Worm (Caenorhabditis elegans): ENCODE data around the gene srw-141.
"Not testable (repeated sequence)": the region's sequence is repeated elsewhere in the genome, so short reads cannot be mapped to it uniquely, and the experiment has no call there.

The srw-141 gene

DNA sequence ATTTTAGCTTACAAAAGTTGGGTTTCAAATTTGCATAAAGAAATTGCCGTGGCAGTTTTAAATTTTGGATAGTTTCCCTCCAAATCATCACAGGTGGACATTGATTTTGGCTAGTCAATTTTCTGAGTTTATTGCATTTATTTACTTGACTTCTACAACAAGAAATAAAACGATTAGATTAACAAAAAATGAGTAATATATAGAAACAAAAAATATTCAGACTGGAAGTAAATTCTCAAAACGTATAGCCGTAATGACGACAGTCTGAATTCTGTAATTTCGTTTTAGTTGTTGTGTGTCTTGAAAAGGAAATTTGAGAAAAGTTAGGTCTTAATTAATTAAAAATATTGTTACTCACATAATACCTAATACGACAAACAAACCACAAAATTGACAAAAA, at the start of gene srw-141:
srw-141 (minus strand) TSS at position 101 of the 400 bp plus-strand sequence.
- TF ChIP-seq unc-62 (GFP tag; optimal IDR thresholded peaks at IDR 0.05) = no peak

DNA sequence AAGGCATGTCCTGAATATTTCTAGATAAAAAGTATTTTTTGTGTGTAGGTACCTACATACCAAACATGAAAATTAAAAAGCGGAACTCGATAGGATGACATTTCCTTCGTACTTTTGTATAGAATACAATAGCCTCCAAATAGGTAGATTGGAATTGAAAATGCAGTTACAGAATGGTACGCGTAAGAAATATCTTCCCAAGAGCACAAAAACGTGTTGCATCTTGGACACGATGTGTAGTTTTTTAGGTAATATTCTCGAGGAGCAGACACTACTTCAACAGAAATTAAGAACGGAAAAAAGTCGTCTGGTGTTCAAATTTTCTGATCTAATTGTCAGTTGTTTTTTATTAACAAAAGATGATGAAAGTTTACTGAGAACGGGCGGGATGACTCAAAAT, 49.0 kb upstream of the srw-141 start, which contains the start of gene srh-85:
srh-85 (minus strand) TSS at position 101 of the 400 bp plus-strand sequence.
- TF ChIP-seq unc-62 (GFP tag; optimal IDR thresholded peaks at IDR 0.05) = no peak

DNA sequence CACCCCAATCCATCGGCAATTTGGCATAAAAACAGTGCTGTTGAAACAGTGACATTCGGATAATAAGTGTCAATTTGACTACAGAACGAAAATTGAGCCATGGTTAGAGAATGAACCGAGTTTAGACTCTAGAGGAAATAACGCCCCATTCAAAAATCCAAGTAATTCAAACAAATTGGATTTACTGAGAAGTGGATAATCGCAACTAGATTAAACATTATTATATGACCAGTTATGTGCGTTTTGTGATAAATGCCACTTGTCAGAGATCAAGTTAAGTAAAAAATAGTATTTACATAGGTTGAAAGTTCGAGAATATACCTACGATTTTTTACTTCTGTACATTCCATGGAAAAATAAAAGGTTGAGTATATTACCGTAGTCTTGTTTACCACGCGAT, 46.9 kb upstream of the srw-141 start, which contains the start of gene srw-139:
srw-139 (minus strand) TSS at position 101 of the 400 bp plus-strand sequence.
- TF ChIP-seq unc-62 (GFP tag; optimal IDR thresholded peaks at IDR 0.05) = no peak

DNA sequence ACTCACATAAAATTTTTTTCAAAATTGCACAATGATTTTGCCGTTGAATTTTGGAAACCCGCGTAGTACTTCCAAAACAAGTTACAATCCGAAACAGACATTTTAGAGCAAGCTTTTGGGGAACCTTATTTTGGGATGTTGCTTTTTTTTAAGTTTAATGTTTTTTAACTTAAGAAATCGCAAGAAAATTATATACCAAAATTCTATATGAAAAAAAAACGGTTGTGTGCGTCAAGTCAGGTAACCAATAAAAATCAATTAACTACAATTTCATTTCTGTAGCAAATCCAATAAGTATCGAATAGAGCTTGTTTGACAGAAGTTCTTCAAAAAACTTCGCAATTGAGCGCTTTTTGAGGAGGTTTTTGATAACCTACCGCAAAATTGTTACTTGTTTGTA, 45.0 kb upstream of the srw-141 start, which contains the start of gene srw-117:
srw-117 (minus strand) TSS at position 101 of the 400 bp plus-strand sequence.
- TF ChIP-seq unc-62 (GFP tag; optimal IDR thresholded peaks at IDR 0.05) = no peak

DNA sequence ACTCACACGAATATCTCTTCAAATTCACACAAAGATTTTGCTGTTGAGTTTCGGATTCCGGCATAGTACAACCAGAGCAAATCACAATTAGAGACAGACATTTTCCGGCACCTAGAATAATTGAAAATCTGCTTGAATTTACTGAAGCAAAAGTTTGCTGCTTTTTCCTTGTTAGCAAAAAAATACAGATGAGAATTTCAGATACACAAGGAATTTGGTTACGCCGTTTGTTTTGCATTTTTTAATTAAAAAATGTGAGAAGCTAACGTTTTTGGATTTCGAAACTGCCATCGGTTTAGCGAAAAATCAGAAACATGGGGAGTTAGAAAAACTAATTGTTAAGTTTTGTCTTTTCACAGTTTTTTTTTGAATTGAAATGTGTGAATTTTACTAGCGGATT, 41.6 kb upstream of the srw-141 start, which contains the start of gene srw-118:
srw-118 (minus strand) TSS at position 101 of the 400 bp plus-strand sequence.
- TF ChIP-seq unc-62 (GFP tag; optimal IDR thresholded peaks at IDR 0.05) = no peak

DNA sequence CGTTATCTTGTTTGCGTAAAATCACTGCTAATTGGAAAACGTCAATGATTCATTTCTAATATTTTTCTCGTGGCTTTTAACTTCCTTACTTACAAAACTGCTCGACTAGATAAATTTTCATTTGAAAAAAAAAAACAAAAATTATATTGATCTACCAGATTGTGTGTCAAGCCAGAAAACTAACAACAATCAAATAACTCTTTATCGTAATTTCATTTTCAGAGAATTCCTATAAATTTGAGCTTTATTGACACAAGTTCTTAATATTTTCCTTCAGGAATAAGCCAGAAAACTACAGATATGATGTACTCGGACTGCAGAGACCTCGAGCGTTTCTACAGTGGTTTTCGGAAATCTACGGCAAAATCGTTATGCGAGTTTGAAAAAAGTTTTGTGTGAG, 37.9 kb upstream of the srw-141 start, which contains the start of gene srw-124:
srw-124 (plus strand) TSS at position 301 of the 400 bp plus-strand sequence.
- no peak for TF ChIP-seq unc-62 (GFP tag; optimal IDR thresholded peaks at IDR 0.05)

DNA sequence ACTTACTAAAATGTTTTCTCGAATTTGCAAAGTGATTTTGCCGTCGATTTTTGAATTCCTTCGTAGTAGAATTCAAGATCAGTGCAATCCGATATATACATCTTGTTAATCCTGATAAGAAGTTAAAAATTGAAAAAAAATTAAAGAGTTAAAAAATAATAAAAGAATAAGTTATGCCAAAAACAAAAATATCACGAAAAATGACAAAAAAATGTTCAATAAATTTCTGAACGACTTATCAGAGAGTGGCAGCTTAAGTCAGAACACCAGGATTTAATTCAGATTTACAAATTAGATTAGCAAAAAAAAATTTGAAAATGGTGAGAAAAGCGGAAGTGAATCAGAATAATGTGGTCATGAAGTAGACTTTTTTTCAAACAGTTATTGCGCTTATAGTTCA, 36.9 kb upstream of the srw-141 start, which contains the start of gene srw-123:
srw-123 (minus strand) TSS at position 101 of the 400 bp plus-strand sequence.
- TF ChIP-seq unc-62 (GFP tag; optimal IDR thresholded peaks at IDR 0.05) = not testable (repeated sequence)

DNA sequence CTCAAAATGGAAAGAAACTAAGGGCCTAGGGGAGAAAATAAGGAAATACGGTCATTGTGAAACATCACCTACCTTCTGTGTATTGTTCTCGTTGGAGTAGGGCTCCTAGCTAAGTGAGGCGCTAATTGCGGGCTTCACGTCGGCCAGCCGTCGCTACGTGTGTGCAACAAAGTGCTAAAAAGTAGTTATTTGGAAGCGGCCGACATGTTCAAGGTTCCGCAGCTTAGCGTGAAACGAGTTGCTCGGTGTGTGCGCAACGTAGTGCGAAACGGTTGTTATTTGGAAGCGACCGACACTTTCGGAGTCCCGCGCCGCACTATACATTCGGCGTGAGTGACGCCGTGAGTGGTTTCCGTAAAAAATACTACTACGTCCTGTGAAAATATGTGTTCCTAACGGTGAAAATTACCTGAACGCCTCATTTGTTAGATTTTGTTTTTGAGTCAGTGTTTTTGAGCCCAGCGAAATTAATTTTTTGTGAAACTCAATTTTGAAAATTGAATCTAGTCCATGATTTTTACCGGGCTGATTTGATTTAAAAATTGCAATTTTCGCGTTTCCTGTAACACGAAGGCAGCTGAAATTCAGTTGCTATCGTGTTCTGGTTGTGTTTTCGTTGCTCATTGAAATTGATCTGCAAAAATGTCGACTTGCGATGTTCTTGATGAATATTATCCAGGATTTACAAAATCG, 33.1 kb upstream of the srw-141 start, which contains the start of gene srw-129:
srw-129 (plus strand) TSS at position 643 of the 693 bp plus-strand sequence.
- no peak for TF ChIP-seq unc-62 (GFP tag; optimal IDR thresholded peaks at IDR 0.05)

DNA sequence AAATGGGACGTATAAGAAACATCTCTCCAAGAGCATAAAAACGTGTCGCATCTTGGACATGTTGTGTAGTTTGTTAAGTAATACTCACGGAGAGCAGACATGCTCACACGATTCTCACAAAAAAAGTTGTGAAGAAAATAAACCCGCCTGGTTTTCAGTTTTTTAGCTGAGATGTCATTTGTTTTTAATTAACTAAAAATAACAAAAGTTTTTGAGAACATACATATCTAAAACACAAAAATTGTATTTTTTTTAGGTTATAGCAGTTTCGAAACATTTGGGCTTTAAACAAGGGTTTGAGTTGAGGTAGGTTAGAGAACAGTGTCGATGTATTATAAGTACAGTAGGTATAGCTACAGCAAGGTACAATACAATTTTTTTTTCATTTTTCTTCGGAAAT, 26.4 kb upstream of the srw-141 start, which contains the start of gene srh-88:
srh-88 (minus strand) TSS at position 101 of the 400 bp plus-strand sequence.
- TF ChIP-seq unc-62 (GFP tag; optimal IDR thresholded peaks at IDR 0.05) = no peak

DNA sequence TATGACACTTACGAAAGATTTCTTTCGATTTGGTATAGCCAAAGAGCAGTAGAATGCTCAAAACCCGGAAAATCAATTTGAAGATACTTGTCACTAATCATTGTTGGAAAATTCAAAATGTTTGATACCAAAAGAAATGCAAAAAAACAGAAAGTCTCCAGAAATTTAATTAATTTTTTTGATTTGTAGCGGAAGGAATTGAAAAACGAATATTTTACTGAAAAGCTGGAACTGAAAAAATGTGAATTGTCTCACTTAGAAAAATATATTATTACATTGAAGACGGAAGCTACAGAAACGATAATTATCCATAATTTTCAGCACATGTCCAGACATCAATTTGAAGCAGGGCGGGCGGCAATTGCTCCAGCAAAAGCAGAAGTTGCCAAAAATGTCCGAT, 24.6 kb upstream of the srw-141 start, which contains the start of gene srw-138:
srw-138 (minus strand) TSS at position 101 of the 400 bp plus-strand sequence.
- no peak for TF ChIP-seq unc-62 (GFP tag; optimal IDR thresholded peaks at IDR 0.05)

DNA sequence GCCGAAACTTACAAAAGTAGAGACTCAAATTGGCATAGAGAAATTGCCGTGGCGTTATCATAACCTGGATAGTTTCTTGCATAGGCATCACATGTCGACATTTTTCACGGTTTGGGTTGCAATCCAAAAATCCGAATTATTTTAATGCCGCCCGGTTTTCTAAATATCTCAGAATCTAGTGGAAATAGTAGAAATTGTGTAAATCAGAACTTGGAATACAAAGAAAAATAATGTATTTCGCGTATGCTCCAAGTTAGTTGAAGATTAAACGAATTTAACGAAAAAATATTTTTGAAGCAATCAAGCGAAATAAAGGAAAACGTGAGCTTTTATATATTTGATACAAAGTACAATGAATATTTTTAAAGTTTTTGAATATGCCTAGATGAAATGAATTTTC, 22.5 kb upstream of the srw-141 start, which contains the start of gene srw-144:
srw-144 (minus strand) TSS at position 101 of the 400 bp plus-strand sequence.
- TF ChIP-seq unc-62 (GFP tag; optimal IDR thresholded peaks at IDR 0.05) = no peak

DNA sequence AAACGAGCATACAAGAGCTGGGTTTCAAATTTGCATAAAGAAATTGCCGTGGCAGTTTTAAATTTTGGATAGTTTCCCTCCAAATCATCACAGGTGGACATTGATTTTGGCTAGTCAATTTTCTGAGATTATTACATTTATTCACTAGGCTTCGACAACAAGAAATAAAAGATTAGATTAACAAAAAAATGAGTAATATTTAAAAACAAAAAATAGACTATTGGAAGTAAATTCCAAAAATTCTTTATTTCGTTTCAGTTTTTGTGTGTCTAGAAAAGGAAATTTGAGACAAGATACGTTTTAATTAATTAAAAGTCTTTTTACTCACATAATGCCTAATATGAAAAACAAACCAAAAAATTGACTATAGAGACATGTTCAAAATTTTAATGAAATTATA, 19.8 kb upstream of the srw-141 start, which contains the start of gene srw-142:
srw-142 (minus strand) TSS at position 101 of the 400 bp plus-strand sequence.
- no peak for TF ChIP-seq unc-62 (GFP tag; optimal IDR thresholded peaks at IDR 0.05)

DNA sequence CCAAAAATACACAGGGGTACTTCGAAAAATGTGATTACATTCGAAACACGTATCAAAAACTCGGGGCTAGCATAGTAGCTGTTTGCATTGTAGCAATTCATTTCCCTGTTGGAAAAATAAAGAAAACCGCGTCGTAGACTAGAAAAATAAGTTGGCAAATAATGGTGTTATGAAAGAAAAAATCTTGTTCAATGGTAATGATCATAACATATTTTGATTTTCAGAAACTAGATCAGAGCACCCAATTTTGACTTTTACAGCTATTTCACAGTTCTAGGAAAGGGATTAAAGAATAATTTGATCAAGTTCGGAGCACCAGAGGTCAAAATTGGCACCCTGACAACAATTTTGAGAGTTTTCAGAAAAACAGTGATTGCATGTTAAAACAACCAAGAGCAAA, 16.9 kb upstream of the srw-141 start, which contains the start of gene srh-248:
srh-248 (minus strand) TSS at position 101 of the 400 bp plus-strand sequence.
- TF ChIP-seq unc-62 (GFP tag; optimal IDR thresholded peaks at IDR 0.05) = not testable (repeated sequence)

DNA sequence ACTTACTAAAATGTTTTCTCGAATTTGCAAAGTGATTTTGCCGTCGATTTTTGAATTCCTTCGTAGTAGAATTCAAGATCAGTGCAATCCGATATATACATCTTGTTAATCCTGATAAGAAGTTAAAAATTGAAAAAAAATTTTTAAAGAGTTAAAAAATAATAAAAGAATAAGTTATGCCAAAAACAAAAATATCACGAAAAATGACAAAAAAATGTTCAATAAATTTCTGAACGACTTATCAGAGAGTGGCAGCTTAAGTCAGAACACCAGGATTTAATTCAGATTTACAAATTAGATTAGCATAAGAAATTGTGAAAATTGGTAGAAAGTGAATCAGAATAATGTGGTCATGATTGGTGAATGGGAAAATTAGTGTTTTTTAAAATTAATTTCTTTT, 13.7 kb upstream of the srw-141 start, which contains the start of gene srw-122:
srw-122 (minus strand) TSS at position 101 of the 400 bp plus-strand sequence.
- TF ChIP-seq unc-62 (GFP tag; optimal IDR thresholded peaks at IDR 0.05) = not testable (repeated sequence)

DNA sequence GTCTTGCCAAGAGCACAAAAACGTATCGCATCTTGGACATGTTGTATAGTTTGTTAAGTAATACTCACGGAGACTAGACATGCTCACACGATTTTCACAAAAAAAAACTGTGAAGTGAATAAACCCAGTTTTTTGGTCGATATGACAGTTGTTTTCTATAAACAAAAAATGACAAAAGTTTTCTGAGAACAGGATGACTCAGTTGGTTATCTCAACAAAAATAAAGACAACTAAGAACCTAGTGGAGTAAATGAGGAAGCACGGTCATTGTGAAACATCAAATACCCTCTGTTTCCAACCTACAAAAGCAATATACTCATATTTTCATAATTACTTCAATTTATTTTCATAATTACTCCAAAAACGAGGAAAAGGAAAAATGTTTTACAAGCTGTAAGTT, 7.2 kb upstream of the srw-141 start, which contains the start of gene srh-87:
srh-87 (minus strand) TSS at position 101 of the 400 bp plus-strand sequence.
- TF ChIP-seq unc-62 (GFP tag; optimal IDR thresholded peaks at IDR 0.05) = no peak

DNA sequence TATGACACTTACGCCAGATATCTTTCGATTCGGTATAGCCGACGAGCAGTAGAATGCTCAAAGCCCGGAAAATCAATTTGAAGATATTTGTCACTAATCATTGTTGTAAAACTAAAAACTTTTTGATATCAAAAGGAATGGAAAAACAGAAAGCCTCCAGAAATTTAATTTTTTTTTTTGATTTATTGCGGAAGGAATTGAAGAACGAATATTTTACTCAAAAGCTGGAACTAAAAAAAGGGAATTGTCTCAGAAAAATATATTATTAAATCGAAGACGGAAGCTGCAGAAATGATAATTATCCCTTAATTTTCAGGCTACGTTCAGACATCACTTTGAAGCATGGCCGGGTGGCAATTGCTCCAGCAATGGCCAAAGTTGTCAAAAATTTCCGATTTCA, 5.5 kb upstream of the srw-141 start, which contains the start of gene srw-137:
srw-137 (minus strand) TSS at position 101 of the 400 bp plus-strand sequence.
- no peak for TF ChIP-seq unc-62 (GFP tag; optimal IDR thresholded peaks at IDR 0.05)
